Fruit fly (Drosophila melanogaster) whole organism, embryonic: ENCODE results near the gene Gem2.
A peak's percentile ranks its signal among the peaks of the same experiment; 100 is the strongest.

Source experiments
- Abd-B ChIP-seq: fragments of 200-800 bp; sonication (Bioruptor generic); optimal IDR thresholded peaks from 2 replicates; lab custom pipeline; 2018; ENCODE audit warnings: missing biosample characterization, mild to moderate bottlenecking, missing genetic modification characterization, moderate library complexity
- Aef1 ChIP-seq: fragments of 200-800 bp; sonication (Bioruptor generic); IDR thresholded peaks from 3 replicates; pipeline ENCODE4 v1.3.6; 2022; ENCODE audit warnings: missing biosample characterization, missing genetic modification characterization
- B-H1 ChIP-seq: fragments of 200-800 bp; sonication (Bioruptor generic); IDR thresholded peaks from 3 replicates; pipeline ENCODE4 v1.3.6; 2022; ENCODE audit warnings: missing biosample characterization, missing genetic modification characterization
- Bgb ChIP-seq: fragments of 200-800 bp; sonication (Bioruptor generic); IDR thresholded peaks from 2 replicates; pipeline ENCODE4 v1.3.6; 2022; ENCODE audit warnings: missing biosample characterization, missing genetic modification characterization; ENCODE audit not compliant: partially characterized antibody
- CG12659 ChIP-seq: fragments of 200-800 bp; sonication (Bioruptor generic); optimal IDR thresholded peaks from 3 replicates; lab custom pipeline; 2017; ENCODE audit warnings: mild to moderate bottlenecking, missing biosample characterization, missing genetic modification reagents, missing genetic modification characterization
- CG12744 ChIP-seq: fragments of 200-800 bp; sonication (Bioruptor generic); optimal IDR thresholded peaks from 2 replicates; lab custom pipeline; 2016; ENCODE audit warnings: missing biosample characterization, missing genetic modification characterization
- CG12769 ChIP-seq: fragments of 200-800 bp; sonication (Bioruptor generic); optimal IDR thresholded peaks from 2 replicates; lab custom pipeline; 2019; ENCODE audit warnings: missing biosample characterization, mild to moderate bottlenecking, missing genetic modification characterization, moderate library complexity
- CG13296 ChIP-seq: fragments of 200-800 bp; sonication (Bioruptor generic); optimal IDR thresholded peaks from 3 replicates; lab custom pipeline; 2018; ENCODE audit warnings: missing biosample characterization, mild to moderate bottlenecking, missing genetic modification characterization
- CG13775 ChIP-seq: fragments of 200-800 bp; sonication (Bioruptor generic); optimal IDR thresholded peaks from 3 replicates; lab custom pipeline; 2017; ENCODE audit warnings: missing biosample characterization, mild to moderate bottlenecking, missing genetic modification characterization
- CG14050 ChIP-seq: fragments of 200-800 bp; sonication (Bioruptor generic); IDR thresholded peaks from 3 replicates; pipeline ENCODE4 v1.3.6; 2022; ENCODE audit warnings: missing biosample characterization, missing genetic modification characterization
- CG1529 ChIP-seq: fragments of 200-800 bp; sonication (Bioruptor generic); optimal IDR thresholded peaks from 3 replicates; lab custom pipeline; 2018; ENCODE audit warnings: missing biosample characterization, missing genetic modification characterization
- CG2889 ChIP-seq: fragments of 200-800 bp; sonication (Bioruptor generic); IDR thresholded peaks from 3 replicates; pipeline ENCODE4 v1.3.6; 2022; ENCODE audit warnings: missing biosample characterization, missing genetic modification characterization
- CG3407 ChIP-seq: fragments of 200-800 bp; sonication (Bioruptor generic); optimal IDR thresholded peaks from 2 replicates; lab custom pipeline; 2018; ENCODE audit warnings: missing biosample characterization, mild to moderate bottlenecking, missing genetic modification characterization
- CG42726 ChIP-seq: fragments of 200-800 bp; sonication (Bioruptor generic); IDR thresholded peaks from 2 replicates; pipeline ENCODE4 v1.3.6; 2022; ENCODE audit warnings: missing biosample characterization, missing genetic modification characterization; ENCODE audit not compliant: partially characterized antibody
- CG6765 ChIP-seq: fragments of 200-800 bp; sonication (Bioruptor generic); optimal IDR thresholded peaks from 3 replicates; lab custom pipeline; 2017; ENCODE audit warnings: missing biosample characterization, mild to moderate bottlenecking, missing genetic modification characterization
- CG9797 ChIP-seq: fragments of 200-800 bp; sonication (Bioruptor generic); optimal IDR thresholded peaks from 3 replicates; lab custom pipeline; 2018; ENCODE audit warnings: missing biosample characterization, mild to moderate bottlenecking, missing genetic modification characterization
- CG9817 ChIP-seq: fragments of 200-800 bp; sonication (Bioruptor generic); optimal IDR thresholded peaks from 2 replicates; lab custom pipeline; 2018; ENCODE audit warnings: missing biosample characterization, mild to moderate bottlenecking, missing genetic modification characterization, moderate library complexity
- Deaf1 ChIP-seq: fragments of 200-800 bp; optimal IDR thresholded peaks from 3 replicates; lab custom pipeline; 2019; ENCODE audit warnings: missing biosample characterization, mild to moderate bottlenecking, missing genetic modification characterization, moderate library complexity
- Dfd ChIP-seq, 2 experiments: fragments of >200 bp; optimal IDR thresholded peaks; 2 replicates each; lab custom pipeline; 2017; ENCODE audit warnings: missing biosample characterization in 2 of 2, missing genetic modification characterization in 2 of 2
- Dll ChIP-seq: fragments of 200-800 bp; sonication (Bioruptor generic); IDR thresholded peaks from 4 replicates; pipeline ENCODE4 v1.3.6; 2022; ENCODE audit warnings: missing biosample characterization, missing genetic modification characterization; ENCODE audit not compliant: partially characterized antibody
- Drgx ChIP-seq: fragments of 200-800 bp; sonication (Bioruptor generic); IDR thresholded peaks from 2 replicates; pipeline ENCODE4 v1.3.6; 2022; ENCODE audit warnings: missing biosample characterization, missing genetic modification characterization
- Pdp1 ChIP-seq, 2 experiments: fragments of 200-800 bp; sonication (Bioruptor generic); optimal IDR thresholded peaks; 3 replicates each; lab custom pipeline; 2016; ENCODE audit warnings: missing biosample characterization in 2 of 2, missing genetic modification characterization in 2 of 2, mild to moderate bottlenecking in 1 of 2, moderate library complexity in 1 of 2
- Six4 ChIP-seq: fragments of 200-800 bp; sonication (Bioruptor generic); optimal IDR thresholded peaks from 2 replicates; lab custom pipeline; 2016; ENCODE audit warnings: missing biosample characterization, missing genetic modification characterization
- TFAM ChIP-seq: fragments of 200-800 bp; sonication (Bioruptor generic); optimal IDR thresholded peaks from 2 replicates; lab custom pipeline; 2017; ENCODE audit warnings: missing biosample characterization, missing genetic modification characterization, inconsistent platforms
- crol ChIP-seq: fragments of 200-800 bp; sonication (Bioruptor generic); IDR thresholded peaks from 2 replicates; pipeline ENCODE4 v1.3.6; 2022; ENCODE audit warnings: missing biosample characterization, missing genetic modification characterization
- dati ChIP-seq: fragments of 200-800 bp; sonication (Bioruptor generic); IDR thresholded peaks from 2 replicates; pipeline ENCODE4 v1.3.6; 2022; ENCODE audit warnings: missing biosample characterization, missing genetic modification characterization
- disco-r ChIP-seq: fragments of 200-800 bp; sonication (Bioruptor generic); optimal IDR thresholded peaks from 2 replicates; lab custom pipeline; 2016; ENCODE audit warnings: missing biosample characterization, missing genetic modification characterization
- dm ChIP-seq: fragments of 200-800 bp; sonication (Bioruptor generic); optimal IDR thresholded peaks from 3 replicates; lab custom pipeline; 2016; ENCODE audit warnings: missing biosample characterization, missing genetic modification characterization
- dmrt11E ChIP-seq: fragments of 200-800 bp; sonication (Bioruptor generic); optimal IDR thresholded peaks from 3 replicates; lab custom pipeline; 2018; ENCODE audit warnings: missing biosample characterization, mild to moderate bottlenecking, missing genetic modification characterization, moderate library complexity
- dpn ChIP-seq, 2 experiments: fragments of 200-800 bp; sonication (Bioruptor generic); optimal IDR thresholded peaks; 3 replicates each; lab custom pipeline; 2016; ENCODE audit warnings: missing biosample characterization in 2 of 2, missing genetic modification characterization in 2 of 2
- dysf ChIP-seq: fragments of 200-800 bp; sonication (Bioruptor generic); IDR thresholded peaks from 3 replicates; pipeline ENCODE4 v1.3.6; 2022; ENCODE audit warnings: missing biosample characterization, missing genetic modification characterization
- fru ChIP-seq: fragments of >200 bp; optimal IDR thresholded peaks from 2 replicates; lab custom pipeline; 2017
- gro ChIP-seq: fragments of 200-800 bp; sonication (Bioruptor generic); optimal IDR thresholded peaks from 2 replicates; lab custom pipeline; 2016; ENCODE audit warnings: missing biosample characterization, missing genetic modification characterization
- hbn ChIP-seq: fragments of 200-800 bp; sonication (Bioruptor generic); IDR thresholded peaks from 2 replicates; pipeline ENCODE4 v1.3.6; 2022; ENCODE audit warnings: missing biosample characterization, missing genetic modification characterization; ENCODE audit not compliant: partially characterized antibody
- kni ChIP-seq: fragments of 200-800 bp; sonication (Bioruptor generic); optimal IDR thresholded peaks from 3 replicates; lab custom pipeline; 2017; ENCODE audit warnings: mild to moderate bottlenecking, missing biosample characterization, missing genetic modification reagents, missing genetic modification characterization
- lab ChIP-seq: fragments of 200-800 bp; sonication (Bioruptor generic); optimal IDR thresholded peaks from 3 replicates; lab custom pipeline; 2017; ENCODE audit warnings: missing biosample characterization, missing genetic modification characterization, mild to moderate bottlenecking, moderate library complexity, missing genetic modification reagents
- lmd ChIP-seq: fragments of 200-800 bp; sonication (Bioruptor generic); IDR thresholded peaks from 2 replicates; pipeline ENCODE4 v1.3.6; 2022; ENCODE audit warnings: missing biosample characterization, missing genetic modification characterization
- lola ChIP-seq, 3 experiments: fragments of >200 bp in 2 of 3; fragments of 200-800 bp in 1 of 3; sonication (Bioruptor generic) in 1 of 3; optimal IDR thresholded peaks; 2 replicates each; lab custom pipeline; 2017 to 2019; ENCODE audit warnings: missing biosample characterization in 3 of 3, missing genetic modification characterization in 3 of 3, mild to moderate bottlenecking in 1 of 3, moderate library complexity in 1 of 3
- mld ChIP-seq: fragments of 200-800 bp; sonication (Bioruptor generic); IDR thresholded peaks from 3 replicates; pipeline ENCODE4 v1.3.6; 2022; ENCODE audit warnings: missing biosample characterization, missing genetic modification characterization; ENCODE audit not compliant: partially characterized antibody
- nerfin-2 ChIP-seq: fragments of 200-800 bp; sonication (Bioruptor generic); IDR thresholded peaks from 2 replicates; pipeline ENCODE4 v1.3.6; 2022; ENCODE audit warnings: missing biosample characterization, missing genetic modification characterization; ENCODE audit not compliant: partially characterized antibody
- onecut ChIP-seq: fragments of 200-800 bp; sonication (Bioruptor generic); IDR thresholded peaks from 2 replicates; pipeline ENCODE4 v1.3.6; 2022; ENCODE audit warnings: missing biosample characterization, missing genetic modification characterization
- ranshi ChIP-seq: fragments of 200-800 bp; sonication (Bioruptor generic); IDR thresholded peaks from 2 replicates; pipeline ENCODE4 v1.3.6; 2022; ENCODE audit warnings: missing biosample characterization, missing genetic modification characterization
- row ChIP-seq: fragments of 200-800 bp; sonication (Bioruptor generic); IDR thresholded peaks from 3 replicates; pipeline ENCODE4 v1.3.6; 2022; ENCODE audit warnings: missing biosample characterization, missing genetic modification characterization
- schlank ChIP-seq: fragments of 200-800 bp; sonication (Bioruptor generic); optimal IDR thresholded peaks from 2 replicates; lab custom pipeline; 2018; ENCODE audit warnings: missing biosample characterization, mild to moderate bottlenecking, missing genetic modification characterization
- sim ChIP-seq: fragments of 200-800 bp; sonication (Bioruptor generic); IDR thresholded peaks from 2 replicates; pipeline ENCODE4 v1.3.6; 2022; ENCODE audit warnings: missing biosample characterization, missing genetic modification characterization
- slbo ChIP-seq: fragments of 200-800 bp; sonication (Bioruptor generic); IDR thresholded peaks from 2 replicates; pipeline ENCODE4 v1.3.6; 2022; ENCODE audit warnings: missing biosample characterization, missing genetic modification characterization
- tna ChIP-seq: fragments of 200-800 bp; sonication (Bioruptor generic); IDR thresholded peaks from 2 replicates; pipeline ENCODE4 v1.3.6; 2022; ENCODE audit warnings: missing biosample characterization, missing genetic modification characterization; ENCODE audit not compliant: partially characterized antibody
- wdn ChIP-seq: fragments of 200-800 bp; sonication (Bioruptor generic); IDR thresholded peaks from 2 replicates; pipeline ENCODE4 v1.3.6; 2022; ENCODE audit warnings: missing biosample characterization, missing genetic modification characterization

Gem2 gene

dm6 chr3L:19086364-19087200, 13.6 kb downstream of the Gem2 start, which contains the start of gene Mkp3 (continued):
- peak; percentile 92 for TF ChIP-seq slbo (GFP tag; lab: Robert Waterston, UW)
- peak; percentile 53; the same call in 1 of the 2 replicates for TF ChIP-seq dati (GFP tag; lab: Robert Waterston, UW)
- no peak for TF ChIP-seq mld (GFP tag; lab: Robert Waterston, UW)
- peak; percentile 92 for TF ChIP-seq Drgx (GFP tag; lab: Robert Waterston, UW)
- TF ChIP-seq crol (GFP tag; lab: Robert Waterston, UW) = peak; percentile 88
- peak; percentile 95 for TF ChIP-seq CG12659 (GFP tag; lab: Kevin White, UChicago)
- TF ChIP-seq CG42726 (GFP tag; lab: Robert Waterston, UW) = no peak
- TF ChIP-seq CG13296 = peak; percentile 94
- TF ChIP-seq CG9797 (GFP tag; lab: Kevin White, UChicago) = no peak
- no peak; the same call in 1 of the 2 replicates for TF ChIP-seq tna
- TF ChIP-seq Deaf1 (tag; lab: Kevin White, UChicago) = peak; percentile 63
- TF ChIP-seq nerfin-2 (GFP tag; lab: Robert Waterston, UW) = no peak
- peak; percentile 90 for TF ChIP-seq ranshi (GFP tag; lab: Robert Waterston, UW)
- TF ChIP-seq dpn (GFP tag; optimal IDR thresholded peaks at IDR 0.05; lab: Kevin White, UChicago) = peak; percentile 19 to 82
- peak; percentile 77 for TF ChIP-seq onecut (GFP tag; lab: Robert Waterston, UW)
- peak; percentile 97 for TF ChIP-seq lab (GFP tag; lab: Kevin White, UChicago)
- TF ChIP-seq Aef1 (GFP tag; lab: Robert Waterston, UW) = peak; percentile 89
- no peak for TF ChIP-seq Dfd (GFP tag; optimal IDR thresholded peaks at IDR 0.05; lab: Kevin White, UChicago)
- no peak for TF ChIP-seq fru (lab: Kevin White, UChicago)
- TF ChIP-seq lmd (GFP tag; lab: Robert Waterston, UW) = peak; percentile 89
- no peak for TF ChIP-seq gro
- peak; percentile 78 for TF ChIP-seq Six4
- TF ChIP-seq sim (GFP tag; lab: Robert Waterston, UW) = 0 out of 2 replicates have a peak, but pooled peaks have one; percentile 52
- peak; percentile 70 for TF ChIP-seq CG12769 (tag; lab: Kevin White, UChicago)
- peak; percentile 90 for TF ChIP-seq CG13775
- TF ChIP-seq TFAM (GFP tag; lab: Kevin White, UChicago) = no peak
- TF ChIP-seq CG9817 (tag; lab: Kevin White, UChicago) = peak; percentile 77
- TF ChIP-seq wdn = peak; percentile 89
- TF ChIP-seq CG14050 = peak; percentile 83
- TF ChIP-seq CG1529 (GFP tag; lab: Kevin White, UChicago) = peak; percentile 82
- TF ChIP-seq CG2889 (GFP tag; lab: Robert Waterston, UW) = peak; percentile 89
- TF ChIP-seq dysf (GFP tag; lab: Robert Waterston, UW) = peak; percentile 94
- TF ChIP-seq kni (GFP tag; lab: Kevin White, UChicago) = no peak
- TF ChIP-seq CG12744 (GFP tag; lab: Kevin White, UChicago) = no peak
- peak; percentile 79; the same call in 2 of the 3 replicates for TF ChIP-seq B-H1 (GFP tag; lab: Robert Waterston, UW)
- TF ChIP-seq dm (GFP tag; lab: Kevin White, UChicago) = no peak
- TF ChIP-seq Pdp1 (GFP tag; optimal IDR thresholded peaks at IDR 0.05; lab: Kevin White, UChicago) = peak in 1 of 2 experiments; percentile 29
- TF ChIP-seq Bgb (GFP tag; lab: Robert Waterston, UW) = peak; percentile 44; the same call in 1 of the 2 replicates
- TF ChIP-seq CG3407 (GFP tag; lab: Kevin White, UChicago) = peak; percentile 79
- no peak for TF ChIP-seq disco-r (GFP tag; lab: Kevin White, UChicago)
- TF ChIP-seq CG6765 (GFP tag; lab: Kevin White, UChicago) = peak; percentile 89
- peak; percentile 97 for TF ChIP-seq row
- TF ChIP-seq Abd-B (GFP tag; lab: Kevin White, UChicago) = peak; percentile 70
- TF ChIP-seq schlank (tag; lab: Kevin White, UChicago) = peak; percentile 66
- no peak for TF ChIP-seq Dll (GFP tag; lab: Robert Waterston, UW)
- TF ChIP-seq lola (GFP tag; optimal IDR thresholded peaks at IDR 0.05; lab: Kevin White, UChicago) = peak in 1 of 3 experiments; percentile 77
- TF ChIP-seq hbn (GFP tag; lab: Robert Waterston, UW) = no peak
- peak; percentile 61 for TF ChIP-seq dmrt11E
